Fruit fly (Drosophila melanogaster) Kc167 (cell line): Measurements from ENCODE around the gene CG17198.

Experiments used
- Myc ChIP-seq: fragments of >200 bp; optimal IDR thresholded peaks from 2 replicates; lab custom pipeline; 2017; ENCODE audit warnings: missing external identifiers
- Sin3A ChIP-seq: fragments of >200 bp; optimal IDR thresholded peaks from 2 replicates; lab custom pipeline; 2018; ENCODE audit warnings: missing external identifiers
- h ChIP-seq: fragments of >200 bp; optimal IDR thresholded peaks from 3 replicates; lab custom pipeline; 2018; ENCODE audit warnings: missing external identifiers
- insv ChIP-seq: fragments of >200 bp; optimal IDR thresholded peaks from 3 replicates; lab custom pipeline; 2018; ENCODE audit warnings: missing external identifiers
- psq ChIP-seq: fragments of >200 bp; optimal IDR thresholded peaks from 2 replicates; lab custom pipeline; 2017; ENCODE audit warnings: missing external identifiers
- ttk ChIP-seq: sonication (Bioruptor generic); optimal IDR thresholded peaks from 2 replicates; lab custom pipeline; 2017; ENCODE audit warnings: missing external identifiers

dm6 chr3R:25753798-25754197 lies 21.4 kb downstream of the CG17198 start:
- TF ChIP-seq psq = no peak
- TF ChIP-seq insv (lab: Kevin White, UChicago) = no peak
- no peak for TF ChIP-seq Myc (lab: Kevin White, UChicago)
- no peak for TF ChIP-seq Sin3A (lab: Kevin White, UChicago)
- TF ChIP-seq h (lab: Kevin White, UChicago) = no peak
- no peak for TF ChIP-seq ttk (lab: Kevin White, UChicago)
